Worm (Caenorhabditis elegans) whole organism, L4/young adult: ENCODE data around the gene F37H8.6.

ENCODE experiments used
- W03F9.2 ChIP-seq: fragments of 150-350 bp; optimal IDR thresholded peaks from 2 replicates; lab custom pipeline; 2014; ENCODE audit warnings: missing biosample characterization, missing genetic modification characterization
- him-1 ChIP-seq: sonication (generic microtip); optimal IDR thresholded peaks from 2 replicates; lab custom pipeline; 2016; ENCODE audit warnings: missing genotype, missing genetic modification reagents, missing genetic modification characterization, missing compliant biosample characterization

DNA sequence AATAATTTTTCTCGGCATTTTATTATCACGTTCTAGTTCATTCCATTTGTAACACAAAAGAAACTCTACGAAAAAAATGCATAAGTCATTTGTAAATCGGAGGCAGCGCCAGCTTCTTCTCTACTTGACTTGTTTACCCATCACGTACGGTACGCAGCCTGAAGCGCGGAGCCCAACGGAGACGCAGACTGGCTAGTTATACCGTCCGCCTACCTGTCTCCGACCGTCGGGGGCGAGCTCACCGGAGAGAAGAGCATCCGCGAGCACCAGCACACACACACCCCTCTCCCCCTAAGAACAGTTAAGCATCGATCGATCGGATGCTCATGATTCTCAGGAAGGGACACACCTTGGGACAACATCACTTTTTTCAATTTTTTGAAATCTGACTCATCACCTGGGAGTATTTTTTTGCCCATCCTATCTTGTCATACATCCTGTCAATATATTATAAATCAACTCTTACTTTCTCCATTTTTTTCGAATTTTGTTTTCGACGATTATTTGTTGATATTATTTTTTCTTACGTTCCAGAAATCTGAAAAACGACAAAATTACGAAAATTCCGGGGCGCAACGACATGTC lies 44.6 kb upstream of the F37H8.6 start, which contains the start of gene plpr-1:
- TF ChIP-seq W03F9.2 (tag; lab: Kevin White, UChicago), result no peak
- TF ChIP-seq him-1 (tag; lab: Kevin White, UChicago), result no peak
